Fruit fly (Drosophila melanogaster) whole organism, wandering third instar larva: Measurements from ENCODE around the gene dpp.

Experiments
- br ChIP-seq: fragments of 200-800 bp; sonication (Bioruptor generic); optimal IDR thresholded peaks from 2 replicates; lab custom pipeline; 2016; ENCODE audit warnings: missing biosample characterization, missing genetic modification characterization
- fru ChIP-seq: fragments of 200-800 bp; sonication (Bioruptor generic); optimal IDR thresholded peaks from 3 replicates; lab custom pipeline; 2016; ENCODE audit warnings: missing biosample characterization, mild to moderate bottlenecking, missing genetic modification characterization
- pan ChIP-seq: fragments of >200 bp; optimal IDR thresholded peaks from 2 replicates; lab custom pipeline; 2017
- rgr ChIP-seq: fragments of 200-800 bp; sonication (Bioruptor generic); optimal IDR thresholded peaks from 3 replicates; lab custom pipeline; 2016; ENCODE audit warnings: missing biosample characterization, mild to moderate bottlenecking, missing genetic modification characterization
- usp ChIP-seq: fragments of >200 bp; optimal IDR thresholded peaks from 2 replicates; lab custom pipeline; 2017; ENCODE audit warnings: missing biosample characterization, missing genetic modification characterization

dm6 chr2L:2492692-2493626 is 64.8 kb downstream of the dpp start, which contains the start of gene oaf:
- TF ChIP-seq usp (GFP tag; lab: Kevin White, UChicago), result no peak
- no peak for TF ChIP-seq pan (lab: Kevin White, UChicago)
- TF ChIP-seq br (GFP tag; lab: Kevin White, UChicago), result peak; percentile 7
- TF ChIP-seq rgr (GFP tag; lab: Kevin White, UChicago), result peak; percentile 51
- peak; percentile 59 for TF ChIP-seq fru (GFP tag; lab: Kevin White, UChicago)
